Fruit fly (Drosophila melanogaster) whole organism, embryonic: ENCODE measurements around the gene CG17097.

Experiments used
- CG10543 ChIP-seq: fragments of 200-800 bp; sonication (Bioruptor generic); optimal IDR thresholded peaks from 3 replicates; lab custom pipeline; 2017; ENCODE audit warnings: missing biosample characterization, mild to moderate bottlenecking, missing genetic modification characterization, moderate library complexity
- CG2120 ChIP-seq: fragments of 200-800 bp; sonication (Bioruptor generic); optimal IDR thresholded peaks from 3 replicates; lab custom pipeline; 2016; ENCODE audit warnings: missing biosample characterization, missing genetic modification characterization
- CG3163 ChIP-seq: fragments of 200-800 bp; sonication (Bioruptor generic); optimal IDR thresholded peaks from 3 replicates; lab custom pipeline; 2016; ENCODE audit warnings: missing biosample characterization, missing genetic modification characterization
- CG6765 ChIP-seq: fragments of 200-800 bp; sonication (Bioruptor generic); optimal IDR thresholded peaks from 3 replicates; lab custom pipeline; 2017; ENCODE audit warnings: missing biosample characterization, mild to moderate bottlenecking, missing genetic modification characterization
- CG6854 ChIP-seq: fragments of 200-800 bp; sonication (Bioruptor generic); optimal IDR thresholded peaks from 3 replicates; lab custom pipeline; 2017; ENCODE audit warnings: missing biosample characterization, mild to moderate bottlenecking, missing genetic modification characterization
- CG9932 ChIP-seq: fragments of 200-800 bp; sonication (Bioruptor generic); IDR thresholded peaks from 2 replicates; pipeline ENCODE4 v1.3.6; 2022; ENCODE audit warnings: missing biosample characterization, missing genetic modification characterization
- Camta ChIP-seq: fragments of 200-800 bp; sonication (Bioruptor generic); optimal IDR thresholded peaks from 2 replicates; lab custom pipeline; 2016; ENCODE audit warnings: missing biosample characterization, missing genetic modification characterization
- HHEX ChIP-seq: fragments of 200-800 bp; sonication (Bioruptor generic); optimal IDR thresholded peaks from 3 replicates; lab custom pipeline; 2017; ENCODE audit warnings: missing biosample characterization, mild to moderate bottlenecking, missing genetic modification characterization, missing genetic modification reagents
- Side ChIP-seq: fragments of 200-800 bp; sonication (Bioruptor generic); optimal IDR thresholded peaks from 2 replicates; lab custom pipeline; 2016; ENCODE audit warnings: missing biosample characterization, missing genetic modification characterization
- gem ChIP-seq: fragments of 200-800 bp; sonication (Bioruptor generic); optimal IDR thresholded peaks from 2 replicates; lab custom pipeline; 2019; ENCODE audit warnings: missing biosample characterization, mild to moderate bottlenecking, missing genetic modification characterization, moderate library complexity
- pan ChIP-seq, 4 experiments: fragments of >200 bp in 3 of 4; fragments of 200-800 bp in 1 of 4; sonication (Bioruptor generic) in 1 of 4; optimal IDR thresholded peaks in 3 of 4; IDR thresholded peaks in 1 of 4; 2 replicates each; pipeline versions ENCODE4 v1.3.6 to Lab custom; 2017 to 2022; ENCODE audit warnings: missing biosample characterization in 2 of 4, missing genetic modification characterization in 2 of 4, mixed read lengths in 1 of 4
- pros ChIP-seq: fragments of 200-800 bp; sonication (Bioruptor generic); optimal IDR thresholded peaks from 3 replicates; lab custom pipeline; 2019; ENCODE audit warnings: missing biosample characterization, mild to moderate bottlenecking, missing genetic modification characterization, moderate library complexity

- TF ChIP-seq HHEX, result no peak
- TF ChIP-seq pan (optimal IDR thresholded peaks at IDR 0.05; lab: Kevin White, UChicago), result no peak
- TF ChIP-seq pan (GFP tag; optimal IDR thresholded peaks at IDR 0.05 in 1 of 2, IDR thresholded peaks at IDR 0.05 in 1 of 2), result no peak
- peak; percentile 42 for TF ChIP-seq pros (GFP tag; lab: Kevin White, UChicago)
- TF ChIP-seq Camta (GFP tag; lab: Kevin White, UChicago), result no peak
- TF ChIP-seq Side (GFP tag; lab: Kevin White, UChicago), result no peak
- TF ChIP-seq CG9932 (GFP tag; lab: Robert Waterston, UW), result no peak
- TF ChIP-seq CG10543, result no peak
- TF ChIP-seq gem, result no peak
- no peak for TF ChIP-seq CG6854 (GFP tag; lab: Kevin White, UChicago)
- no peak for TF ChIP-seq CG2120 (GFP tag; lab: Kevin White, UChicago)
- TF ChIP-seq CG3163 (GFP tag; lab: Kevin White, UChicago), result no peak
- TF ChIP-seq CG6765, result no peak
Observed at dm6 chr2L:10682197-10682596, 36.0 kb downstream of the CG17097 start.
